Fruit fly (Drosophila melanogaster): ENCODE data around the gene g.
A peak's percentile ranks its signal among the peaks of the same experiment; 100 is the strongest.

The g gene

dm6 chrX:13736174-13736482, at the start of gene g:
TSS of gene g (minus strand) at chrX:13736278.
- TF ChIP-seq EcR (GFP tag; optimal IDR thresholded peaks at IDR 0.05) (no peak), CG10348 (GFP tag; IDR thresholded peaks at IDR 0.05) (no peak), CG4496 (GFP tag; IDR thresholded peaks at IDR 0.05) (peak; percentile 55; the same call in 2 of the 3 replicates), CG32121 (GFP tag; IDR thresholded peaks at IDR 0.05) (peak; percentile 26; the same call in 1 of the 2 replicates), CG12605 (GFP tag; IDR thresholded peaks at IDR 0.05) (0 out of 2 replicates have a peak, but pooled peaks have one; percentile 12), CG15710 (tag; optimal IDR thresholded peaks at IDR 0.05) (no peak)

- TF ChIP-seq CG8159 (tag; optimal IDR thresholded peaks at IDR 0.05) (peak; percentile 55), CG10348 (GFP tag; IDR thresholded peaks at IDR 0.05) (no peak), rn (GFP tag; IDR thresholded peaks at IDR 0.05) (peak; percentile 30; the same call in 1 of the 2 replicates), CG9948 (tag; optimal IDR thresholded peaks at IDR 0.05) (peak; percentile 48), CG17806 (tag; optimal IDR thresholded peaks at IDR 0.05) (peak; percentile 48), CG32121 (GFP tag; IDR thresholded peaks at IDR 0.05) (peak; percentile 73), gl (tag; optimal IDR thresholded peaks at IDR 0.05) (no peak), Pif1B (GFP tag; optimal IDR thresholded peaks at IDR 0.05) (peak; percentile 13), Snoo (tag; optimal IDR thresholded peaks at IDR 0.05) (no peak), D1 (tag; optimal IDR thresholded peaks at IDR 0.05) (no peak), CG4496 (GFP tag; IDR thresholded peaks at IDR 0.05) (peak; percentile 83), CG8301 (tag; optimal IDR thresholded peaks at IDR 0.05) (peak; percentile 58), Pif1A (GFP tag; optimal IDR thresholded peaks at IDR 0.05) (peak; percentile 64), CG12605 (GFP tag; IDR thresholded peaks at IDR 0.05) (peak; percentile 50; the same call in 1 of the 2 replicates), CG13204 (GFP tag; optimal IDR thresholded peaks at IDR 0.05) (no peak), CG15710 (tag; optimal IDR thresholded peaks at IDR 0.05) (peak; percentile 40), EcR (GFP tag; optimal IDR thresholded peaks at IDR 0.05) (no peak), Ets98B (GFP tag; IDR thresholded peaks at IDR 0.05) (peak; percentile 56), CG34367 (tag; optimal IDR thresholded peaks at IDR 0.05) (no peak), fd96Ca (GFP tag; IDR thresholded peaks at IDR 0.05) (peak; percentile 43; the same call in 1 of the 3 replicates), CG14655 (GFP tag; optimal IDR thresholded peaks at IDR 0.05) (peak; percentile 71)
Observed at dm6 chrX:13783958-13784907, 48.2 kb upstream of the g start.

- no peak for TF ChIP-seq EcR (GFP tag; optimal IDR thresholded peaks at IDR 0.05)
- TF ChIP-seq CG8301 (tag; optimal IDR thresholded peaks at IDR 0.05) = no peak
- TF ChIP-seq CG8159 (tag; optimal IDR thresholded peaks at IDR 0.05) = no peak
- TF ChIP-seq Pif1A (GFP tag; optimal IDR thresholded peaks at IDR 0.05) = peak; percentile 21
- TF ChIP-seq Ets98B (GFP tag; IDR thresholded peaks at IDR 0.05) = peak; percentile 46; the same call in 1 of the 2 replicates
- no peak for TF ChIP-seq CG14655 (GFP tag; optimal IDR thresholded peaks at IDR 0.05)
- TF ChIP-seq CG4496 (GFP tag; IDR thresholded peaks at IDR 0.05) = 0 out of 3 replicates have a peak, but pooled peaks have one; percentile 40
- no peak for TF ChIP-seq CG9948 (tag; optimal IDR thresholded peaks at IDR 0.05)
- TF ChIP-seq CG12605 (GFP tag; IDR thresholded peaks at IDR 0.05) = no peak
- TF ChIP-seq Pif1B (GFP tag; optimal IDR thresholded peaks at IDR 0.05) = no peak
- no peak for TF ChIP-seq D1 (tag; optimal IDR thresholded peaks at IDR 0.05)
- no peak for TF ChIP-seq gl (tag; optimal IDR thresholded peaks at IDR 0.05)
- TF ChIP-seq Snoo (tag; optimal IDR thresholded peaks at IDR 0.05) = peak; percentile 24
- no peak for TF ChIP-seq CG34367 (tag; optimal IDR thresholded peaks at IDR 0.05)
- TF ChIP-seq CG15710 (tag; optimal IDR thresholded peaks at IDR 0.05) = no peak
- no peak for TF ChIP-seq rn (GFP tag; IDR thresholded peaks at IDR 0.05)
- no peak for TF ChIP-seq CG32121 (GFP tag; IDR thresholded peaks at IDR 0.05)
- no peak for TF ChIP-seq CG17806 (tag; optimal IDR thresholded peaks at IDR 0.05)
- TF ChIP-seq CG10348 (GFP tag; IDR thresholded peaks at IDR 0.05) = no peak
- TF ChIP-seq CG13204 (GFP tag; optimal IDR thresholded peaks at IDR 0.05) = no peak
- peak; percentile 44; the same call in 1 of the 3 replicates for TF ChIP-seq fd96Ca (GFP tag; IDR thresholded peaks at IDR 0.05)
Observed at dm6 chrX:13783534-13783949, 47.5 kb upstream of the g start, which contains the start of gene inaE. TSS of gene inaE (plus strand) at chrX:13783714.

dm6 chrX:13781739-13782502, 45.8 kb upstream of the g start, which contains the start of the genes CtsB and amrt:
TSS of gene CtsB (minus strand) at chrX:13782170.
TSS of gene amrt (plus strand) at chrX:13782459.
- TF ChIP-seq CG4496 (GFP tag; IDR thresholded peaks at IDR 0.05) (peak; percentile 86), Pif1A (GFP tag; optimal IDR thresholded peaks at IDR 0.05) (peak; percentile 57), Snoo (tag; optimal IDR thresholded peaks at IDR 0.05) (peak; percentile 64), EcR (GFP tag; optimal IDR thresholded peaks at IDR 0.05) (peak; percentile 15), CG15710 (tag; optimal IDR thresholded peaks at IDR 0.05) (peak; percentile 66), CG12605 (GFP tag; IDR thresholded peaks at IDR 0.05) (peak; percentile 80), CG34367 (tag; optimal IDR thresholded peaks at IDR 0.05) (peak; percentile 49), CG17806 (tag; optimal IDR thresholded peaks at IDR 0.05) (peak; percentile 35), CG14655 (GFP tag; optimal IDR thresholded peaks at IDR 0.05) (peak; percentile 71), CG10348 (GFP tag; IDR thresholded peaks at IDR 0.05) (no peak), Ets98B (GFP tag; IDR thresholded peaks at IDR 0.05) (peak; percentile 44; the same call in 1 of the 2 replicates), fd96Ca (GFP tag; IDR thresholded peaks at IDR 0.05) (no peak; the same call in 2 of the 3 replicates), CG32121 (GFP tag; IDR thresholded peaks at IDR 0.05) (peak; percentile 31; the same call in 1 of the 2 replicates), CG8301 (tag; optimal IDR thresholded peaks at IDR 0.05) (peak; percentile 43), CG8159 (tag; optimal IDR thresholded peaks at IDR 0.05) (peak; percentile 63), CG9948 (tag; optimal IDR thresholded peaks at IDR 0.05) (peak; percentile 27), CG13204 (GFP tag; optimal IDR thresholded peaks at IDR 0.05) (no peak), Pif1B (GFP tag; optimal IDR thresholded peaks at IDR 0.05) (peak; percentile 25), rn (GFP tag; IDR thresholded peaks at IDR 0.05) (peak; percentile 55; the same call in 1 of the 2 replicates), D1 (tag; optimal IDR thresholded peaks at IDR 0.05) (no peak), gl (tag; optimal IDR thresholded peaks at IDR 0.05) (peak; percentile 64)
